Worm (Caenorhabditis elegans) whole organism, young adult: Measurements from ENCODE around the gene F38A1.15.

Experiments
- F57C9.4 ChIP-seq: sonication (generic microtip); optimal IDR thresholded peaks from 2 replicates; lab custom pipeline; 2017; ENCODE audit warnings: mild to moderate bottlenecking, missing genetic modification characterization, missing compliant biosample characterization
- atf-7 ChIP-seq: sonication (generic microtip); optimal IDR thresholded peaks from 2 replicates; lab custom pipeline; 2017; ENCODE audit warnings: mild to moderate bottlenecking, missing genetic modification characterization, missing compliant biosample characterization
- ceh-40 ChIP-seq: fragments of 200-800 bp; sonication (Bioruptor generic); IDR thresholded peaks from 2 replicates; pipeline ENCODE4 v1.3.6; 2022; ENCODE audit warnings: missing genetic modification characterization, missing compliant biosample characterization
- egrh-3 ChIP-seq: fragments of 200-800 bp; sonication (Bioruptor generic); IDR thresholded peaks from 2 replicates; pipeline ENCODE4 v1.3.6; 2022; ENCODE audit warnings: missing genetic modification reagents, missing genetic modification characterization, missing compliant biosample characterization
- him-1 ChIP-seq: sonication (generic microtip); optimal IDR thresholded peaks from 2 replicates; lab custom pipeline; 2016; ENCODE audit warnings: missing genotype, missing genetic modification reagents, missing genetic modification characterization, missing compliant biosample characterization
- hsf-1 ChIP-seq: fragments of 200-800 bp; sonication (Bioruptor generic); IDR thresholded peaks from 2 replicates; pipeline ENCODE4 v1.3.6; 2022; ENCODE audit warnings: missing genetic modification reagents, missing genetic modification characterization, missing compliant biosample characterization
- lsl-1 ChIP-seq: fragments of 200-800 bp; sonication (Bioruptor generic); optimal IDR thresholded peaks from 2 replicates; lab custom pipeline; 2018; ENCODE audit warnings: mild to moderate bottlenecking, missing genetic modification characterization, moderate library complexity, missing compliant biosample characterization
- madf-3 ChIP-seq: fragments of 200-800 bp; sonication (Bioruptor generic); IDR thresholded peaks from 2 replicates; pipeline ENCODE4 v1.3.6; 2022; ENCODE audit warnings: missing genetic modification reagents, missing genetic modification characterization, missing compliant biosample characterization
- snpc-4 ChIP-seq, 5 experiments: fragments of 150-350 bp in 1 of 5; sonication (generic microtip) in 4 of 5; optimal IDR thresholded peaks; 2 replicates each; lab custom pipeline; 2014 to 2018; ENCODE audit warnings: missing genetic modification characterization in 5 of 5, missing biosample characterization in 3 of 5, antibody characterized with exemption in 2 of 5, mild to moderate bottlenecking in 2 of 5, missing compliant biosample characterization in 2 of 5, missing genotype in 2 of 5, moderate library complexity in 2 of 5, missing genetic modification reagents in 1 of 5
- unc-130 ChIP-seq: sonication (generic microtip); optimal IDR thresholded peaks from 2 replicates; lab custom pipeline; 2016; ENCODE audit warnings: missing genetic modification reagents, missing genetic modification characterization, missing compliant biosample characterization
- unc-62 ChIP-seq: fragments of 150-350 bp; optimal IDR thresholded peaks from 2 replicates; lab custom pipeline; 2014; ENCODE audit warnings: missing biosample characterization, missing genetic modification reagents, missing genetic modification characterization

ce11 chrIV:1234780-1235179 lies 8.4 kb downstream of the F38A1.15 start:
- no peak for TF ChIP-seq unc-62 (GFP tag; lab: Kevin White, UChicago)
- TF ChIP-seq snpc-4 (GFP tag; optimal IDR thresholded peaks at IDR 0.05; lab: Kevin White, UChicago): no peak
- TF ChIP-seq snpc-4 (tag; optimal IDR thresholded peaks at IDR 0.05; lab: Kevin White, UChicago): no peak
- TF ChIP-seq lsl-1 (GFP tag; lab: Kevin White, UChicago): no peak
- no peak for TF ChIP-seq ceh-40 (GFP tag; lab: Robert Waterston, UW)
- no peak for TF ChIP-seq atf-7 (tag; lab: Kevin White, UChicago)
- no peak for TF ChIP-seq F57C9.4
- TF ChIP-seq him-1 (tag; lab: Kevin White, UChicago): no peak
- no peak for TF ChIP-seq hsf-1 (GFP tag; lab: Robert Waterston, UW)
- no peak for TF ChIP-seq unc-130 (GFP tag; lab: Kevin White, UChicago)
- TF ChIP-seq madf-3 (GFP tag; lab: Robert Waterston, UW): no peak
- no peak for TF ChIP-seq egrh-3 (GFP tag; lab: Robert Waterston, UW)
